Worm (Caenorhabditis elegans) whole organism, late embryonic: Measurements from ENCODE around the gene snr-3.

Experiments
- F13H6.1 ChIP-seq: sonication (generic microtip); optimal IDR thresholded peaks from 2 replicates; lab custom pipeline; 2016; ENCODE audit warnings: missing genetic modification characterization, missing compliant biosample characterization
- K02D7.2 ChIP-seq: sonication (generic microtip); optimal IDR thresholded peaks from 2 replicates; lab custom pipeline; 2017; ENCODE audit warnings: mild to moderate bottlenecking, missing genetic modification characterization, missing compliant biosample characterization
- K09A11.1 ChIP-seq: sonication (generic microtip); optimal IDR thresholded peaks from 2 replicates; lab custom pipeline; 2017; ENCODE audit warnings: antibody characterized with exemption, mild to moderate bottlenecking, missing genetic modification characterization, missing compliant biosample characterization; ENCODE audit not compliant: insufficient read depth
- ama-1 ChIP-seq: fragments of 150-350 bp; optimal IDR thresholded peaks from 2 replicates; lab custom pipeline; 2014
- ceh-14 ChIP-seq: sonication (generic microtip); optimal IDR thresholded peaks from 2 replicates; lab custom pipeline; 2016; ENCODE audit warnings: missing genotype, missing genetic modification characterization, missing compliant biosample characterization
- ceh-2 ChIP-seq: sonication (generic microtip); optimal IDR thresholded peaks from 2 replicates; lab custom pipeline; 2016; ENCODE audit warnings: missing genotype, missing genetic modification characterization, missing compliant biosample characterization
- ceh-22 ChIP-seq: sonication (generic microtip); optimal IDR thresholded peaks from 2 replicates; lab custom pipeline; 2017; ENCODE audit warnings: missing biosample characterization, missing genetic modification characterization
- che-1 ChIP-seq: sonication (generic microtip); optimal IDR thresholded peaks from 2 replicates; lab custom pipeline; 2016; ENCODE audit warnings: mild to moderate bottlenecking, missing genetic modification characterization, missing compliant biosample characterization
- dve-1 ChIP-seq: sonication (generic microtip); optimal IDR thresholded peaks from 2 replicates; lab custom pipeline; 2017; ENCODE audit warnings: antibody characterized with exemption, mild to moderate bottlenecking, missing genetic modification characterization, missing compliant biosample characterization
- nfya-1 ChIP-seq: sonication (generic microtip); optimal IDR thresholded peaks from 2 replicates; lab custom pipeline; 2017; ENCODE audit warnings: missing genetic modification characterization, mild to moderate bottlenecking, missing compliant biosample characterization, antibody characterized with exemption, moderate library complexity
- nhr-11 ChIP-seq: fragments of 150-350 bp; optimal IDR thresholded peaks from 2 replicates; lab custom pipeline; 2014; ENCODE audit warnings: missing biosample characterization, missing genetic modification characterization
- pax-1 ChIP-seq: fragments of 150-350 bp; optimal IDR thresholded peaks from 2 replicates; lab custom pipeline; 2014; ENCODE audit warnings: missing biosample characterization, missing genetic modification characterization
- pha-4 ChIP-seq: fragments of 150-350 bp; optimal IDR thresholded peaks from 2 replicates; lab custom pipeline; 2018; ENCODE audit warnings: missing biosample characterization, missing genetic modification reagents, missing genetic modification characterization
- pqm-1 ChIP-seq: sonication (generic microtip); optimal IDR thresholded peaks from 2 replicates; lab custom pipeline; 2016; ENCODE audit warnings: missing genetic modification characterization, missing compliant biosample characterization

ce11 chrII:6491817-6492452 lies 2.4 kb upstream of the snr-3 start, which contains the start of the genes T28D9.11 and T28D9.1:
- TF ChIP-seq F13H6.1 (tag; lab: Kevin White, UChicago) (no peak), nfya-1 (tag; lab: Kevin White, UChicago) (peak; percentile 64), dve-1 (peak; percentile 5), pha-4 (tag; lab: Kevin White, UChicago) (no peak), ceh-22 (tag; lab: Kevin White, UChicago) (peak; percentile 19), ama-1 (lab: Kevin White, UChicago) (no peak), K02D7.2 (no peak), ceh-14 (peak; percentile 75), K09A11.1 (tag; lab: Kevin White, UChicago) (no peak), pax-1 (tag; lab: Kevin White, UChicago) (no peak), pqm-1 (tag; lab: Kevin White, UChicago) (no peak), nhr-11 (tag; lab: Kevin White, UChicago) (no peak), che-1 (tag; lab: Kevin White, UChicago) (no peak), ceh-2 (tag; lab: Kevin White, UChicago) (peak; percentile 28)
